Fruit fly (Drosophila melanogaster) whole organism, prepupa: ENCODE data around the gene MESR6.

Experiments used
- Blimp-1 ChIP-seq: fragments of 200-800 bp; sonication (Bioruptor generic); optimal IDR thresholded peaks from 3 replicates; lab custom pipeline; 2017; ENCODE audit warnings: missing biosample characterization, missing genetic modification characterization, mild to moderate bottlenecking, moderate library complexity, missing genetic modification reagents
- CG10669 ChIP-seq: fragments of 200-800 bp; sonication (Bioruptor generic); optimal IDR thresholded peaks from 3 replicates; lab custom pipeline; 2018; ENCODE audit warnings: missing biosample characterization, mild to moderate bottlenecking, missing genetic modification characterization, moderate library complexity
- CG11294 ChIP-seq: fragments of 200-800 bp; sonication (Bioruptor generic); IDR thresholded peaks from 2 replicates; pipeline ENCODE4 v1.3.6; 2022; ENCODE audit warnings: missing biosample characterization, missing genetic modification characterization
- CG11762 ChIP-seq: fragments of 200-800 bp; sonication (Bioruptor generic); optimal IDR thresholded peaks from 3 replicates; lab custom pipeline; 2016; ENCODE audit warnings: missing biosample characterization, missing genetic modification characterization; ENCODE audit not compliant: insufficient read depth
- CG11902 ChIP-seq: fragments of 200-800 bp; sonication (Bioruptor generic); optimal IDR thresholded peaks from 3 replicates; lab custom pipeline; 2016; ENCODE audit warnings: missing biosample characterization, missing genetic modification characterization
- CG15336 ChIP-seq: fragments of 200-800 bp; sonication (Bioruptor generic); IDR thresholded peaks from 2 replicates; pipeline ENCODE4 v1.3.6; 2022; ENCODE audit warnings: missing biosample characterization, missing genetic modification characterization
- CG16779 ChIP-seq: fragments of 200-800 bp; sonication (Bioruptor generic); optimal IDR thresholded peaks from 3 replicates; lab custom pipeline; 2017; ENCODE audit warnings: missing biosample characterization, mild to moderate bottlenecking, missing genetic modification characterization
- CG3032 ChIP-seq: fragments of 200-800 bp; optimal IDR thresholded peaks from 2 replicates; lab custom pipeline; 2019; ENCODE audit warnings: missing biosample characterization, mild to moderate bottlenecking, missing genetic modification characterization, moderate library complexity
- CG4318 ChIP-seq: fragments of 200-800 bp; sonication (Bioruptor generic); optimal IDR thresholded peaks from 3 replicates; lab custom pipeline; 2017; ENCODE audit warnings: missing biosample characterization, mild to moderate bottlenecking, missing genetic modification characterization
- CG6163 ChIP-seq: fragments of 200-800 bp; sonication (Bioruptor generic); IDR thresholded peaks from 3 replicates; pipeline ENCODE4 v1.3.6; 2022; ENCODE audit warnings: missing biosample characterization, missing genetic modification characterization
- CG6792 ChIP-seq: fragments of 200-800 bp; sonication (Bioruptor generic); optimal IDR thresholded peaks from 3 replicates; lab custom pipeline; 2016; ENCODE audit warnings: missing biosample characterization, missing genetic modification characterization
- CG8319 ChIP-seq: fragments of 200-800 bp; sonication (Bioruptor generic); optimal IDR thresholded peaks from 3 replicates; lab custom pipeline; 2016; ENCODE audit warnings: missing biosample characterization, missing genetic modification characterization
- CG9139 ChIP-seq: fragments of 200-800 bp; sonication (Bioruptor generic); optimal IDR thresholded peaks from 3 replicates; lab custom pipeline; 2017; ENCODE audit warnings: missing biosample characterization, mild to moderate bottlenecking, missing genetic modification characterization
- Eip75B ChIP-seq: fragments of 200-800 bp; sonication (Bioruptor generic); optimal IDR thresholded peaks from 3 replicates; lab custom pipeline; 2016; ENCODE audit warnings: missing biosample characterization, missing genetic modification characterization
- Ets21C ChIP-seq: fragments of 200-800 bp; sonication (Bioruptor generic); optimal IDR thresholded peaks from 3 replicates; lab custom pipeline; 2016; ENCODE audit warnings: missing biosample characterization, missing genetic modification characterization
- Ets96B ChIP-seq: fragments of 200-800 bp; optimal IDR thresholded peaks from 2 replicates; lab custom pipeline; 2019; ENCODE audit warnings: missing biosample characterization, mild to moderate bottlenecking, missing genetic modification characterization, moderate library complexity
- Gug ChIP-seq: fragments of 200-800 bp; sonication (Bioruptor generic); IDR thresholded peaks from 2 replicates; pipeline ENCODE4 v1.3.6; 2022; ENCODE audit warnings: missing biosample characterization, missing genetic modification characterization
- Hr4 ChIP-seq: fragments of 200-800 bp; sonication (Bioruptor generic); optimal IDR thresholded peaks from 3 replicates; lab custom pipeline; 2016; ENCODE audit warnings: missing biosample characterization, missing genetic modification characterization
- Lpt ChIP-seq: fragments of 200-800 bp; sonication (Bioruptor generic); optimal IDR thresholded peaks from 3 replicates; lab custom pipeline; 2016; ENCODE audit warnings: missing biosample characterization, missing genetic modification characterization
- Met ChIP-seq: fragments of 200-800 bp; sonication (Bioruptor generic); optimal IDR thresholded peaks from 3 replicates; lab custom pipeline; 2016; ENCODE audit warnings: missing biosample characterization, missing genetic modification characterization
- Smox ChIP-seq: fragments of 200-800 bp; sonication (Bioruptor generic); optimal IDR thresholded peaks from 3 replicates; lab custom pipeline; 2016; ENCODE audit warnings: missing biosample characterization, missing genetic modification characterization
- Sox102F ChIP-seq: fragments of 200-800 bp; sonication (Bioruptor generic); optimal IDR thresholded peaks from 2 replicates; lab custom pipeline; 2016; ENCODE audit warnings: missing biosample characterization, mild to moderate bottlenecking, missing genetic modification characterization
- Sox14 ChIP-seq: fragments of 200-800 bp; sonication (Bioruptor generic); optimal IDR thresholded peaks from 3 replicates; lab custom pipeline; 2016; ENCODE audit warnings: missing biosample characterization, missing genetic modification characterization
- Sox15 ChIP-seq: fragments of 200-800 bp; sonication (Bioruptor generic); optimal IDR thresholded peaks from 3 replicates; lab custom pipeline; 2016; ENCODE audit warnings: missing biosample characterization, missing genetic modification characterization
- achi ChIP-seq: fragments of 200-800 bp; sonication (Bioruptor generic); optimal IDR thresholded peaks from 3 replicates; lab custom pipeline; 2016; ENCODE audit warnings: missing biosample characterization, missing genetic modification characterization
- cyc ChIP-seq: fragments of 200-800 bp; sonication (Bioruptor generic); optimal IDR thresholded peaks from 3 replicates; lab custom pipeline; 2016; ENCODE audit warnings: missing biosample characterization, missing genetic modification characterization
- dac ChIP-seq: fragments of 200-800 bp; sonication (Bioruptor generic); optimal IDR thresholded peaks from 2 replicates; lab custom pipeline; 2017; ENCODE audit warnings: missing biosample characterization, mild to moderate bottlenecking, missing genetic modification characterization
- dsx ChIP-seq: fragments of 200-800 bp; optimal IDR thresholded peaks from 3 replicates; lab custom pipeline; 2019; ENCODE audit warnings: missing biosample characterization, mild to moderate bottlenecking, missing genetic modification characterization, moderate library complexity; ENCODE audit not compliant: poor library complexity, severe bottlenecking
- esn ChIP-seq: fragments of 200-800 bp; sonication (Bioruptor generic); optimal IDR thresholded peaks from 2 replicates; lab custom pipeline; 2016; ENCODE audit warnings: missing biosample characterization, mild to moderate bottlenecking, missing genetic modification characterization, moderate library complexity
- fd59A ChIP-seq: fragments of 200-800 bp; sonication (Bioruptor generic); optimal IDR thresholded peaks from 2 replicates; lab custom pipeline; 2017; ENCODE audit warnings: missing biosample characterization, mild to moderate bottlenecking, missing genetic modification characterization, missing genetic modification reagents
- fd85E ChIP-seq: fragments of 200-800 bp; sonication (Bioruptor generic); optimal IDR thresholded peaks from 3 replicates; lab custom pipeline; 2016; ENCODE audit warnings: missing biosample characterization, missing genetic modification characterization
- lz ChIP-seq: fragments of 200-800 bp; sonication (Bioruptor generic); optimal IDR thresholded peaks from 3 replicates; lab custom pipeline; 2016; ENCODE audit warnings: missing biosample characterization, missing genetic modification characterization
- pdm3 ChIP-seq: fragments of 200-800 bp; sonication (Bioruptor generic); optimal IDR thresholded peaks from 3 replicates; lab custom pipeline; 2016; ENCODE audit warnings: missing biosample characterization, missing genetic modification characterization
- spab ChIP-seq: fragments of 200-800 bp; sonication (Bioruptor generic); optimal IDR thresholded peaks from 2 replicates; lab custom pipeline; 2017; ENCODE audit warnings: missing biosample characterization, mild to moderate bottlenecking, missing genetic modification characterization, missing genetic modification reagents
- ss ChIP-seq, 2 experiments: fragments of 200-800 bp; sonication (Bioruptor generic); optimal IDR thresholded peaks; 2 replicates in 1 of 2; 3 replicates in 1 of 2; lab custom pipeline; 2017 to 2018; ENCODE audit warnings: mild to moderate bottlenecking in 2 of 2, missing biosample characterization in 2 of 2, missing genetic modification characterization in 2 of 2, moderate library complexity in 1 of 2
- svp ChIP-seq: fragments of 200-800 bp; sonication (Bioruptor generic); peaks from one replicate; lab custom pipeline; 2016; ENCODE audit warnings: missing biosample characterization, missing genetic modification characterization
- vri ChIP-seq: fragments of 200-800 bp; sonication (Bioruptor generic); optimal IDR thresholded peaks from 3 replicates; lab custom pipeline; 2016; ENCODE audit warnings: missing biosample characterization, mild to moderate bottlenecking, missing genetic modification characterization

The MESR6 gene

DNA sequence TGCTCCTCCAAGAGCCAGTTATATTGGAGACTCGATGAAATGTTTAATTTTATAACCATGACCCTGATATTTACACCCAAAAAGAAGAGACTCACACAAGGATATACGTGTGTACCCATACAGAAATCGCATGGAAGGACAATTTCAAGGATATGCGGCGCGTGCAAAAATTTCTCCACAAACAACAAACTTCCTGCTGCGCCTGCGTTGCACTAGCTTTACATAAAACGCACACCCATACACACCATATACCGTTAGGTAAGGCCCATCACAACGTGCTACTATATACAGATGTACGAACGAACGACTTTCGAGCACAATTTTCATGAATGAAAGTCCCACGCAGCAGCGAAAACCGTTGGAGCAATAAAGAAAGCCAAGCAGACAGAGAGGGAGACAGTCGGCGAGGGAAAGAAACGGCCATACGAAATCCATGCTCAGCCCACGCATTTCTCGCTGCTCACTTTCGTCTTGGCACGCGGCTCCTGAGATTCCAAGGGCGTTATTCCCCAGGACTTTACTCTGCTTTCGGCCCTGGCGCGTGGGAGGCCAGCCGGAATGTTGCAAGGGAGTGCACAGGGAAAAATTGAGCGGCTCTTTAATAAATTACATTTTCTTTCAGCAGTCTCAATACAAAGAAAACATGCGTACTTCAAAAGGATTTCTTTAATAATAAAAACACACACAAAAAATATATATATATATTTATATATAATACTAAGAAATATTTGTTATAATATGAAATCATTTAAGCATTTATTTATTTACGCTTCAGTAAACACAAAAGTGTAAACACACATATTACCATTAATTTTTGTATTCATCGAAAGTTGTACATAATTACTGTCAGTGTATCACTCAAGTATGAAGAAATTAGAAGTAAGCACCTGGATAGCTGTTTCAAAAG lies 4.8 kb upstream of the MESR6 start (continued):
- TF ChIP-seq svp (peak; percentile 40), Eip75B (GFP tag; lab: Kevin White, UChicago) (no peak), CG3032 (peak; percentile 34), cyc (GFP tag; lab: Kevin White, UChicago) (peak; percentile 19), esn (GFP tag; lab: Kevin White, UChicago) (peak; percentile 28), lz (GFP tag; lab: Kevin White, UChicago) (no peak), CG11902 (GFP tag; lab: Kevin White, UChicago) (no peak), Met (GFP tag; lab: Kevin White, UChicago) (no peak), fd59A (GFP tag; lab: Kevin White, UChicago) (no peak), Ets96B (peak; percentile 33), CG11762 (no peak), Lpt (GFP tag; lab: Kevin White, UChicago) (no peak), CG6163 (GFP tag; lab: Robert Waterston, UW) (no peak), Smox (no peak), Blimp-1 (GFP tag; lab: Kevin White, UChicago) (peak; percentile 9), CG9139 (GFP tag; lab: Kevin White, UChicago) (no peak), CG10669 (GFP tag; lab: Kevin White, UChicago) (no peak), ss (GFP tag; optimal IDR thresholded peaks at IDR 0.05; lab: Kevin White, UChicago) (peak in 1 of 2 experiments; percentile 9), Sox102F (GFP tag; lab: Kevin White, UChicago) (no peak), Gug (no peak), CG11294 (no peak; the same call in 1 of the 2 replicates), fd85E (no peak), Ets21C (no peak), achi (GFP tag; lab: Kevin White, UChicago) (peak; percentile 23), dac (GFP tag; lab: Kevin White, UChicago) (no peak), Sox15 (GFP tag; lab: Kevin White, UChicago) (no peak), CG4318 (no peak), CG8319 (no peak), Sox14 (GFP tag; lab: Kevin White, UChicago) (no peak)

DNA sequence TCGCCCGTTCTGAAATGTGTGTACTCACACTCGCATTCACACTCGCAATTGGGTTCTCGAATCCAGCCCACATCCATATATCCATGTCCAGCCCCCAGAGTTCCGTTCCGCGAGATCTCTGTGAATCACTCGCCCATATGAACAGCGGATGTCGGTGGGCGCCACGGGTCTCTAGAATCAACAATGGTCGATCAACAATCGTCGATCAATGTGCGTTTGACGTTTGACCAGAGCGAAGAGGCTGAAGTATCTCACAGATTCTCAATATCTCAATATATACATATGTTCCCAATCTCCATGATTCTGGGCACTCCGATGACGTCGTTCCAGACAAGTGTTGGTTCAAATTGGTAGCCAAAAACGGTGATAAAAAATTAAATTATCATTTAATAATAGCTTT lies 3.4 kb upstream of the MESR6 start:
- no peak for TF ChIP-seq CG6792 (GFP tag; lab: Kevin White, UChicago)
- no peak for TF ChIP-seq Smox
- no peak for TF ChIP-seq CG16779 (tag; lab: Kevin White, UChicago)
- no peak for TF ChIP-seq CG15336
- no peak for TF ChIP-seq pdm3 (GFP tag; lab: Kevin White, UChicago)
- no peak for TF ChIP-seq CG8319
- TF ChIP-seq spab (GFP tag; lab: Kevin White, UChicago): no peak
- TF ChIP-seq fd59A (GFP tag; lab: Kevin White, UChicago): no peak
- TF ChIP-seq Ets96B: no peak
- TF ChIP-seq CG11294: no peak
- no peak for TF ChIP-seq Sox14 (GFP tag; lab: Kevin White, UChicago)
- no peak for TF ChIP-seq Ets21C
- no peak for TF ChIP-seq dsx (GFP tag; lab: Kevin White, UChicago)
- TF ChIP-seq vri (GFP tag; lab: Kevin White, UChicago): no peak
- TF ChIP-seq Hr4: no peak
